Fruit fly (Drosophila melanogaster): ENCODE data around the gene Sec23.
A peak's percentile ranks its signal among the peaks of the same experiment; 100 is the strongest.

The Sec23 gene

dm6 chr3R:5659829-5660197 is 10.9 kb downstream of the Sec23 start, which contains the start of gene CG2182:
Gene CG2182 (minus strand): TSS chr3R:5659912.
- TF ChIP-seq lola (GFP tag; optimal IDR thresholded peaks at IDR 0.05) (no peak), Hr83 (GFP tag; optimal IDR thresholded peaks at IDR 0.05; ENCODE audit: poor library complexity, severe bottlenecking) (peak; percentile 36), Hnf4 (GFP tag; optimal IDR thresholded peaks at IDR 0.05) (peak; percentile 10), Jra (GFP tag; optimal IDR thresholded peaks at IDR 0.05) (peak; percentile 6), CG32264 (GFP tag; optimal IDR thresholded peaks at IDR 0.05) (no peak), Rel (GFP tag; optimal IDR thresholded peaks at IDR 0.05) (no peak), Rel (tag; optimal IDR thresholded peaks at IDR 0.05) (no peak)

dm6 chr3R:5660198-5660893 is 11.5 kb downstream of the Sec23 start, which contains the start of gene Wdr33:
Gene Wdr33 (plus strand): TSS chr3R:5660635.
- peak; percentile 49 for TF ChIP-seq CG9705 (GFP tag; optimal IDR thresholded peaks at IDR 0.05)
- peak; percentile 45 for TF ChIP-seq woc (GFP tag; optimal IDR thresholded peaks at IDR 0.05)
- peak; percentile 22 for TF ChIP-seq Sp1 (GFP tag; optimal IDR thresholded peaks at IDR 0.05)
- peak; percentile 64 for TF ChIP-seq HLH106 (tag; optimal IDR thresholded peaks at IDR 0.05)
- peak; percentile 34 for TF ChIP-seq Hr83 (GFP tag; optimal IDR thresholded peaks at IDR 0.05; ENCODE audit: poor library complexity, severe bottlenecking)
- no peak for TF ChIP-seq Jra (GFP tag; optimal IDR thresholded peaks at IDR 0.05)
- TF ChIP-seq rgr (GFP tag; optimal IDR thresholded peaks at IDR 0.05): peak; percentile 29
- TF ChIP-seq fru (GFP tag; optimal IDR thresholded peaks at IDR 0.05): peak; percentile 22
- no peak for TF ChIP-seq Hr78 (GFP tag; optimal IDR thresholded peaks at IDR 0.05)
- TF ChIP-seq foxo (GFP tag; optimal IDR thresholded peaks at IDR 0.05): peak in 1 of 2 experiments; percentile 51

dm6 chr3R:5668928-5669739 is 20.3 kb downstream of the Sec23 start, which contains the start of the genes Xe7 and Atg17:
Gene Xe7 (minus strand): TSS chr3R:5669334.
Gene Atg17 (plus strand): TSS chr3R:5669713.
- TF ChIP-seq psq (GFP tag; optimal IDR thresholded peaks at IDR 0.05): peak; percentile 81
- TF ChIP-seq Dif (GFP tag; optimal IDR thresholded peaks at IDR 0.05; ENCODE audit: partially characterized antibody): no peak
- no peak for TF ChIP-seq Vsx2 (GFP tag; optimal IDR thresholded peaks at IDR 0.05; ENCODE audit: partially characterized antibody)
- no peak for TF ChIP-seq pan (optimal IDR thresholded peaks at IDR 0.05)
- peak; percentile 85 for TF ChIP-seq GATAd (GFP tag; optimal IDR thresholded peaks at IDR 0.05)
- peak; percentile 95 for TF ChIP-seq HLH106 (tag; optimal IDR thresholded peaks at IDR 0.05)
- no peak for TF ChIP-seq Abd-B (GFP tag; optimal IDR thresholded peaks at IDR 0.05)
- peak; percentile 88 for TF ChIP-seq Sp1 (GFP tag; optimal IDR thresholded peaks at IDR 0.05)
- TF ChIP-seq usp (GFP tag; optimal IDR thresholded peaks at IDR 0.05): no peak
- peak; percentile 45 for TF ChIP-seq CG32264 (GFP tag; optimal IDR thresholded peaks at IDR 0.05)
- TF ChIP-seq Myc (optimal IDR thresholded peaks at IDR 0.05): peak; percentile 9
- TF ChIP-seq OdsH (GFP tag; optimal IDR thresholded peaks at IDR 0.05): peak; percentile 86
- peak; percentile 92 for TF ChIP-seq ey (GFP tag; optimal IDR thresholded peaks at IDR 0.05)
- TF ChIP-seq Rel (GFP tag; optimal IDR thresholded peaks at IDR 0.05): no peak
- TF ChIP-seq Rel (tag; optimal IDR thresholded peaks at IDR 0.05): peak; percentile 61
- peak; percentile 18 for TF ChIP-seq Dfd (GFP tag; optimal IDR thresholded peaks at IDR 0.05)
- TF ChIP-seq Hr83 (GFP tag; optimal IDR thresholded peaks at IDR 0.05; ENCODE audit: poor library complexity, severe bottlenecking): peak; percentile 31
- TF ChIP-seq tai (GFP tag; optimal IDR thresholded peaks at IDR 0.05): no peak
- TF ChIP-seq CrebA (GFP tag; optimal IDR thresholded peaks at IDR 0.05; ENCODE audit: borderline replicate concordance): no peak
- TF ChIP-seq Hr78 (GFP tag; optimal IDR thresholded peaks at IDR 0.05): no peak
- TF ChIP-seq brk (GFP tag; optimal IDR thresholded peaks at IDR 0.05): peak; percentile 77
- no peak for TF ChIP-seq dl (GFP tag; optimal IDR thresholded peaks at IDR 0.05; ENCODE audit: insufficient read depth in 1 of 2, partially characterized antibody in 2 of 2)
- peak; percentile 88 for TF ChIP-seq Hnf4 (GFP tag; optimal IDR thresholded peaks at IDR 0.05)
- TF ChIP-seq CG9705 (GFP tag; optimal IDR thresholded peaks at IDR 0.05): peak; percentile 91
- TF ChIP-seq Mio (GFP tag; optimal IDR thresholded peaks at IDR 0.05): no peak
- peak; percentile 89 for TF ChIP-seq fru (GFP tag; optimal IDR thresholded peaks at IDR 0.05)
- peak; percentile 85 for TF ChIP-seq dsf (GFP tag; optimal IDR thresholded peaks at IDR 0.05; ENCODE audit: borderline replicate concordance)
- peak; percentile 66 for TF ChIP-seq Jra (GFP tag; optimal IDR thresholded peaks at IDR 0.05)
- TF ChIP-seq N (GFP tag; optimal IDR thresholded peaks at IDR 0.05): no peak
- peak; percentile 90 for TF ChIP-seq h (GFP tag; optimal IDR thresholded peaks at IDR 0.05)
- peak; percentile 87 for TF ChIP-seq dmrt93B (GFP tag; optimal IDR thresholded peaks at IDR 0.05)
- TF ChIP-seq sv (GFP tag; optimal IDR thresholded peaks at IDR 0.05): peak; percentile 89
- TF ChIP-seq jim (GFP tag; optimal IDR thresholded peaks at IDR 0.05): no peak
- TF ChIP-seq foxo (GFP tag; optimal IDR thresholded peaks at IDR 0.05): peak; percentile 19 to 94
- TF ChIP-seq sage (GFP tag; optimal IDR thresholded peaks at IDR 0.05): peak; percentile 54
- peak; percentile 91 for TF ChIP-seq rgr (GFP tag; optimal IDR thresholded peaks at IDR 0.05)
- TF ChIP-seq lola (GFP tag; optimal IDR thresholded peaks at IDR 0.05): no peak
- peak; percentile 87 for TF ChIP-seq br (GFP tag; optimal IDR thresholded peaks at IDR 0.05)
- TF ChIP-seq woc (GFP tag; optimal IDR thresholded peaks at IDR 0.05): peak; percentile 68

Measured in whole organism, wandering third instar larva.